Fruit fly (Drosophila melanogaster): ENCODE measurements around the gene CG9458.

CG9458 gene

dm6 chr3R:9851653-9852052 lies 32.0 kb upstream of the CG9458 start:
- TF ChIP-seq CG13204 (GFP tag; optimal IDR thresholded peaks at IDR 0.05), result no peak
- TF ChIP-seq Pif1B (GFP tag; optimal IDR thresholded peaks at IDR 0.05), result no peak
- TF ChIP-seq CG14655 (GFP tag; optimal IDR thresholded peaks at IDR 0.05), result no peak
- TF ChIP-seq CG32121 (GFP tag; IDR thresholded peaks at IDR 0.05), result no peak

- TF ChIP-seq gl (tag; optimal IDR thresholded peaks at IDR 0.05), result no peak
These were observed 4.0 kb upstream of the CG9458 start, which contains the start of gene CG34302 for dm6 chr3R:9823723-9824122. CG34302 (minus strand) TSS chr3R:9823823.

- TF ChIP-seq CG17806 (tag; optimal IDR thresholded peaks at IDR 0.05) (no peak), CG8159 (tag; optimal IDR thresholded peaks at IDR 0.05) (no peak), CG9948 (tag; optimal IDR thresholded peaks at IDR 0.05) (no peak), Ets98B (GFP tag; IDR thresholded peaks at IDR 0.05) (no peak), CG4496 (GFP tag; IDR thresholded peaks at IDR 0.05) (no peak), CG32121 (GFP tag; IDR thresholded peaks at IDR 0.05) (no peak), Snoo (tag; optimal IDR thresholded peaks at IDR 0.05) (no peak), CG12605 (GFP tag; IDR thresholded peaks at IDR 0.05) (no peak), EcR (GFP tag; optimal IDR thresholded peaks at IDR 0.05) (no peak), Pif1B (GFP tag; optimal IDR thresholded peaks at IDR 0.05) (no peak), CG15710 (tag; optimal IDR thresholded peaks at IDR 0.05) (no peak), CG8301 (tag; optimal IDR thresholded peaks at IDR 0.05) (no peak), D1 (tag; optimal IDR thresholded peaks at IDR 0.05) (no peak)
These were observed 1.4 kb upstream of the CG9458 start, which contains the start of gene CG42857 for dm6 chr3R:9821091-9821490. CG42857 (minus strand) TSS chr3R:9821191.

- TF ChIP-seq CG10348 (GFP tag; IDR thresholded peaks at IDR 0.05) (no peak), CG8159 (tag; optimal IDR thresholded peaks at IDR 0.05) (no peak), CG17806 (tag; optimal IDR thresholded peaks at IDR 0.05) (no peak), gl (tag; optimal IDR thresholded peaks at IDR 0.05) (no peak), CG34367 (tag; optimal IDR thresholded peaks at IDR 0.05) (no peak), CG9948 (tag; optimal IDR thresholded peaks at IDR 0.05) (no peak), CG15710 (tag; optimal IDR thresholded peaks at IDR 0.05) (no peak), CG8301 (tag; optimal IDR thresholded peaks at IDR 0.05) (no peak), CG13204 (GFP tag; optimal IDR thresholded peaks at IDR 0.05) (no peak), fd96Ca (GFP tag; IDR thresholded peaks at IDR 0.05) (no peak), EcR (GFP tag; optimal IDR thresholded peaks at IDR 0.05) (no peak), CG4496 (GFP tag; IDR thresholded peaks at IDR 0.05) (no peak), Ets98B (GFP tag; IDR thresholded peaks at IDR 0.05) (no peak)
These were observed 1.4 kb downstream of the CG9458 start, which contains the start of gene CG9459 for dm6 chr3R:9818295-9818694. CG9459 (minus strand) TSS chr3R:9818395.

dm6 chr3R:9816879-9817278 lies 2.8 kb downstream of the CG9458 start, which contains the start of gene CG16904:
CG16904 (minus strand) TSS chr3R:9816979.
- TF ChIP-seq rn (GFP tag; IDR thresholded peaks at IDR 0.05), result no peak
- no peak for TF ChIP-seq CG12605 (GFP tag; IDR thresholded peaks at IDR 0.05)
- no peak for TF ChIP-seq Pif1B (GFP tag; optimal IDR thresholded peaks at IDR 0.05)
- TF ChIP-seq EcR (GFP tag; optimal IDR thresholded peaks at IDR 0.05), result no peak
- no peak for TF ChIP-seq CG15710 (tag; optimal IDR thresholded peaks at IDR 0.05)
- no peak for TF ChIP-seq CG9948 (tag; optimal IDR thresholded peaks at IDR 0.05)
- no peak for TF ChIP-seq CG14655 (GFP tag; optimal IDR thresholded peaks at IDR 0.05)
- TF ChIP-seq CG17806 (tag; optimal IDR thresholded peaks at IDR 0.05), result no peak
- no peak for TF ChIP-seq CG13204 (GFP tag; optimal IDR thresholded peaks at IDR 0.05)
- TF ChIP-seq CG8159 (tag; optimal IDR thresholded peaks at IDR 0.05), result no peak
- no peak for TF ChIP-seq CG34367 (tag; optimal IDR thresholded peaks at IDR 0.05)
- TF ChIP-seq CG4496 (GFP tag; IDR thresholded peaks at IDR 0.05), result no peak
- TF ChIP-seq gl (tag; optimal IDR thresholded peaks at IDR 0.05), result no peak
- no peak for TF ChIP-seq Pif1A (GFP tag; optimal IDR thresholded peaks at IDR 0.05)
- no peak for TF ChIP-seq Ets98B (GFP tag; IDR thresholded peaks at IDR 0.05)
- TF ChIP-seq CG32121 (GFP tag; IDR thresholded peaks at IDR 0.05), result no peak
- no peak for TF ChIP-seq D1 (tag; optimal IDR thresholded peaks at IDR 0.05)
- TF ChIP-seq CG8301 (tag; optimal IDR thresholded peaks at IDR 0.05), result no peak
- no peak for TF ChIP-seq Snoo (tag; optimal IDR thresholded peaks at IDR 0.05)

- no peak for TF ChIP-seq CG14655 (GFP tag; optimal IDR thresholded peaks at IDR 0.05)
- no peak for TF ChIP-seq CG32121 (GFP tag; IDR thresholded peaks at IDR 0.05)
- TF ChIP-seq rn (GFP tag; IDR thresholded peaks at IDR 0.05), result no peak
- TF ChIP-seq CG8159 (tag; optimal IDR thresholded peaks at IDR 0.05), result no peak
- no peak for TF ChIP-seq Ets98B (GFP tag; IDR thresholded peaks at IDR 0.05)
- TF ChIP-seq CG15710 (tag; optimal IDR thresholded peaks at IDR 0.05), result no peak
These were observed 5.8 kb downstream of the CG9458 start, which contains the start of gene eloF for dm6 chr3R:9813861-9814260. eloF (plus strand) TSS chr3R:9814161.

dm6 chr3R:9812447-9812846 lies 7.2 kb downstream of the CG9458 start, which contains the start of gene CG8534:
CG8534 (plus strand) TSS chr3R:9812747.
- TF ChIP-seq Ets98B (GFP tag; IDR thresholded peaks at IDR 0.05), result no peak
- no peak for TF ChIP-seq CG4496 (GFP tag; IDR thresholded peaks at IDR 0.05)
- no peak for TF ChIP-seq Pif1B (GFP tag; optimal IDR thresholded peaks at IDR 0.05)
- TF ChIP-seq CG13204 (GFP tag; optimal IDR thresholded peaks at IDR 0.05), result no peak
- no peak for TF ChIP-seq rn (GFP tag; IDR thresholded peaks at IDR 0.05)

All from whole organism, pupa.